Worm (Caenorhabditis elegans): ENCODE results near the gene maph-1.3.

- TF ChIP-seq sea-1 (GFP tag; conservative IDR thresholded peaks at IDR 0.05) (no peak), F13C5.2 (tag; optimal IDR thresholded peaks at IDR 0.05) (no peak), ama-1 (optimal IDR thresholded peaks at IDR 0.05) (no peak), tbx-37 (GFP tag; conservative IDR thresholded peaks at IDR 0.05) (no peak), hmbx-1 (tag; optimal IDR thresholded peaks at IDR 0.05) (no peak), tbx-11 (GFP tag; IDR thresholded peaks at IDR 0.05) (no peak), flt-1 (GFP tag; IDR thresholded peaks at IDR 0.05) (no peak), ceh-36 (tag; optimal IDR thresholded peaks at IDR 0.05) (no peak), pes-1 (GFP tag; IDR thresholded peaks at IDR 0.05) (no peak)
Measured at ce11 chrIII:3875608-3876007, 30.9 kb downstream of the maph-1.3 start.
